Fruit fly (Drosophila melanogaster) whole organism, embryonic: Measurements from ENCODE around the gene nanos.
A peak's percentile ranks its signal among the peaks of the same experiment; 100 is the strongest.

Source experiments
- Abd-B ChIP-seq: fragments of 200-800 bp; sonication (Bioruptor generic); optimal IDR thresholded peaks from 2 replicates; lab custom pipeline; 2018; ENCODE audit warnings: missing biosample characterization, mild to moderate bottlenecking, missing genetic modification characterization, moderate library complexity
- CG10979 ChIP-seq: fragments of 200-800 bp; sonication (Bioruptor generic); optimal IDR thresholded peaks from 2 replicates; lab custom pipeline; 2018; ENCODE audit warnings: missing biosample characterization, mild to moderate bottlenecking, missing genetic modification characterization, moderate library complexity
- CG11504 ChIP-seq: fragments of 200-800 bp; sonication (Bioruptor generic); optimal IDR thresholded peaks from 3 replicates; lab custom pipeline; 2019; ENCODE audit warnings: missing biosample characterization, mild to moderate bottlenecking, missing genetic modification characterization, moderate library complexity
- CG11723 ChIP-seq: fragments of 200-800 bp; sonication (Bioruptor generic); optimal IDR thresholded peaks from 2 replicates; lab custom pipeline; 2017; ENCODE audit warnings: missing biosample characterization, mild to moderate bottlenecking, missing genetic modification characterization
- CG12299 ChIP-seq: fragments of 200-800 bp; sonication (Bioruptor generic); optimal IDR thresholded peaks from 2 replicates; lab custom pipeline; 2018; ENCODE audit warnings: missing biosample characterization, mild to moderate bottlenecking, missing genetic modification characterization
- CG14860 ChIP-seq: fragments of 200-800 bp; sonication (Bioruptor generic); IDR thresholded peaks from 3 replicates; pipeline ENCODE4 v1.3.6; 2022; ENCODE audit warnings: missing biosample characterization, missing genetic modification characterization; ENCODE audit not compliant: partially characterized antibody
- CG1603 ChIP-seq: fragments of 200-800 bp; sonication (Bioruptor generic); optimal IDR thresholded peaks from 2 replicates; lab custom pipeline; 2019; ENCODE audit warnings: missing biosample characterization, mild to moderate bottlenecking, missing genetic modification characterization, moderate library complexity
- CG18476 ChIP-seq: fragments of 200-800 bp; sonication (Bioruptor generic); optimal IDR thresholded peaks from 2 replicates; lab custom pipeline; 2016; ENCODE audit warnings: missing biosample characterization, mild to moderate bottlenecking, missing genetic modification characterization
- CG2199 ChIP-seq: fragments of 200-800 bp; sonication (Bioruptor generic); IDR thresholded peaks from 3 replicates; pipeline ENCODE4 v1.3.6; 2022; ENCODE audit warnings: missing biosample characterization, missing genetic modification characterization
- CG30020 ChIP-seq: fragments of 200-800 bp; optimal IDR thresholded peaks from 2 replicates; lab custom pipeline; 2019; ENCODE audit warnings: missing biosample characterization, mild to moderate bottlenecking, missing genetic modification characterization, moderate library complexity
- CG31365 ChIP-seq: fragments of 200-800 bp; sonication (Bioruptor generic); optimal IDR thresholded peaks from 2 replicates; lab custom pipeline; 2018; ENCODE audit warnings: missing biosample characterization, mild to moderate bottlenecking, missing genetic modification characterization
- CG34376 ChIP-seq: fragments of 200-800 bp; sonication (Bioruptor generic); optimal IDR thresholded peaks from 2 replicates; lab custom pipeline; 2018; ENCODE audit warnings: missing biosample characterization, mild to moderate bottlenecking, missing genetic modification characterization
- CG43689 ChIP-seq: fragments of 200-800 bp; sonication (Bioruptor generic); IDR thresholded peaks from 2 replicates; pipeline ENCODE4 v1.3.6; 2022; ENCODE audit warnings: missing biosample characterization, missing genetic modification characterization
- CG4404 ChIP-seq: fragments of 200-800 bp; sonication (Bioruptor generic); IDR thresholded peaks from 2 replicates; pipeline ENCODE4 v1.3.6; 2022; ENCODE audit warnings: missing biosample characterization, missing genetic modification characterization
- CG4820 ChIP-seq: fragments of 200-800 bp; sonication (Bioruptor generic); optimal IDR thresholded peaks from 3 replicates; lab custom pipeline; 2016; ENCODE audit warnings: missing biosample characterization, missing genetic modification characterization
- CG6765 ChIP-seq: fragments of 200-800 bp; sonication (Bioruptor generic); optimal IDR thresholded peaks from 3 replicates; lab custom pipeline; 2017; ENCODE audit warnings: missing biosample characterization, mild to moderate bottlenecking, missing genetic modification characterization
- CG9797 ChIP-seq: fragments of 200-800 bp; sonication (Bioruptor generic); optimal IDR thresholded peaks from 3 replicates; lab custom pipeline; 2018; ENCODE audit warnings: missing biosample characterization, mild to moderate bottlenecking, missing genetic modification characterization
- CTCF ChIP-seq: fragments of 200-800 bp; sonication (Bioruptor generic); optimal IDR thresholded peaks from 2 replicates; lab custom pipeline; 2017; ENCODE audit warnings: missing biosample characterization, mild to moderate bottlenecking, missing genetic modification characterization, moderate library complexity
- Dbx ChIP-seq: fragments of 200-800 bp; sonication (Bioruptor generic); IDR thresholded peaks from 3 replicates; pipeline ENCODE4 v1.3.6; 2022; ENCODE audit warnings: missing biosample characterization, missing genetic modification characterization
- Dref ChIP-seq: fragments of 200-800 bp; sonication (Bioruptor generic); IDR thresholded peaks from 2 replicates; pipeline ENCODE4 v1.3.6; 2022; ENCODE audit warnings: missing biosample characterization, missing genetic modification characterization
- Hmx ChIP-seq: fragments of 200-800 bp; sonication (Bioruptor generic); optimal IDR thresholded peaks from 2 replicates; lab custom pipeline; 2016; ENCODE audit warnings: missing biosample characterization, missing genetic modification characterization
- Meics ChIP-seq: fragments of 200-800 bp; sonication (Bioruptor generic); optimal IDR thresholded peaks from 2 replicates; lab custom pipeline; 2017; ENCODE audit warnings: missing biosample characterization, mild to moderate bottlenecking, missing genetic modification characterization
- Mes4 ChIP-seq: fragments of 200-800 bp; sonication (Bioruptor generic); optimal IDR thresholded peaks from 2 replicates; lab custom pipeline; 2016; ENCODE audit warnings: missing biosample characterization, missing genetic modification characterization
- Nf-YB ChIP-seq: fragments of 200-800 bp; sonication (Bioruptor generic); optimal IDR thresholded peaks from 3 replicates; lab custom pipeline; 2019; ENCODE audit warnings: missing biosample characterization, mild to moderate bottlenecking, missing genetic modification characterization, moderate library complexity
- Oaz ChIP-seq: fragments of 200-800 bp; sonication (Bioruptor generic); IDR thresholded peaks from 2 replicates; pipeline ENCODE4 v1.3.6; 2022; ENCODE audit warnings: missing biosample characterization, missing genetic modification characterization
- Optix ChIP-seq: fragments of 200-800 bp; sonication (Bioruptor generic); IDR thresholded peaks from 3 replicates; pipeline ENCODE4 v1.3.6; 2022; ENCODE audit warnings: missing biosample characterization, missing genetic modification characterization
- Rfx ChIP-seq: fragments of 200-800 bp; sonication (Bioruptor generic); IDR thresholded peaks from 2 replicates; pipeline ENCODE4 v1.3.6; 2022; ENCODE audit warnings: missing biosample characterization, missing genetic modification characterization
- Rx ChIP-seq: fragments of 200-800 bp; sonication (Bioruptor generic); IDR thresholded peaks from 2 replicates; pipeline ENCODE4 v1.3.6; 2022; ENCODE audit warnings: missing biosample characterization, missing genetic modification characterization
- Sry-δ ChIP-seq: fragments of 200-800 bp; sonication (Bioruptor generic); optimal IDR thresholded peaks from 2 replicates; lab custom pipeline; 2016; ENCODE audit warnings: missing biosample characterization, missing genetic modification characterization
- al ChIP-seq: fragments of 200-800 bp; sonication (Bioruptor generic); IDR thresholded peaks from 2 replicates; pipeline ENCODE4 v1.3.6; 2022; ENCODE audit warnings: missing biosample characterization, missing genetic modification characterization
- bigmax ChIP-seq: fragments of 200-800 bp; sonication (Bioruptor generic); optimal IDR thresholded peaks from 2 replicates; lab custom pipeline; 2018; ENCODE audit warnings: missing biosample characterization, mild to moderate bottlenecking, missing genetic modification characterization
- cato ChIP-seq: fragments of 200-800 bp; sonication (Bioruptor generic); optimal IDR thresholded peaks from 2 replicates; lab custom pipeline; 2016; ENCODE audit warnings: missing biosample characterization, missing genetic modification characterization, borderline replicate concordance
- dm ChIP-seq: fragments of 200-800 bp; sonication (Bioruptor generic); optimal IDR thresholded peaks from 3 replicates; lab custom pipeline; 2016; ENCODE audit warnings: missing biosample characterization, missing genetic modification characterization
- ems ChIP-seq: fragments of 200-800 bp; sonication (Bioruptor generic); optimal IDR thresholded peaks from 3 replicates; lab custom pipeline; 2016; ENCODE audit warnings: missing biosample characterization, missing genetic modification characterization
- fd102C ChIP-seq: fragments of 200-800 bp; sonication (Bioruptor generic); optimal IDR thresholded peaks from 2 replicates; lab custom pipeline; 2018; ENCODE audit warnings: missing biosample characterization, mild to moderate bottlenecking, missing genetic modification characterization, moderate library complexity
- ftz-f1 ChIP-seq: fragments of 200-800 bp; sonication (Bioruptor generic); optimal IDR thresholded peaks from 2 replicates; lab custom pipeline; 2016; ENCODE audit warnings: missing biosample characterization, missing genetic modification characterization
- grau ChIP-seq: fragments of 200-800 bp; optimal IDR thresholded peaks from 3 replicates; lab custom pipeline; 2019; ENCODE audit warnings: missing biosample characterization, mild to moderate bottlenecking, missing genetic modification characterization, moderate library complexity
- hth ChIP-seq: fragments of >200 bp; optimal IDR thresholded peaks from 2 replicates; lab custom pipeline; 2017; ENCODE audit warnings: inconsistent platforms
- kni ChIP-seq: fragments of 200-800 bp; sonication (Bioruptor generic); optimal IDR thresholded peaks from 3 replicates; lab custom pipeline; 2017; ENCODE audit warnings: mild to moderate bottlenecking, missing biosample characterization, missing genetic modification reagents, missing genetic modification characterization
- lab ChIP-seq: fragments of 200-800 bp; sonication (Bioruptor generic); optimal IDR thresholded peaks from 3 replicates; lab custom pipeline; 2017; ENCODE audit warnings: missing biosample characterization, missing genetic modification characterization, mild to moderate bottlenecking, moderate library complexity, missing genetic modification reagents
- lilli ChIP-seq: fragments of 200-800 bp; sonication (Bioruptor generic); optimal IDR thresholded peaks from 3 replicates; lab custom pipeline; 2016; ENCODE audit warnings: missing biosample characterization, missing genetic modification characterization
- lmd ChIP-seq: fragments of 200-800 bp; sonication (Bioruptor generic); IDR thresholded peaks from 2 replicates; pipeline ENCODE4 v1.3.6; 2022; ENCODE audit warnings: missing biosample characterization, missing genetic modification characterization
- mam ChIP-seq: fragments of 200-800 bp; sonication (Bioruptor generic); optimal IDR thresholded peaks from 3 replicates; lab custom pipeline; 2016; ENCODE audit warnings: missing biosample characterization, missing genetic modification characterization
- mirr ChIP-seq: fragments of 200-800 bp; sonication (Bioruptor generic); optimal IDR thresholded peaks from 3 replicates; lab custom pipeline; 2018; ENCODE audit warnings: missing biosample characterization, mild to moderate bottlenecking, missing genetic modification characterization
- nmo ChIP-seq: fragments of 200-800 bp; sonication (Bioruptor generic); optimal IDR thresholded peaks from 2 replicates; lab custom pipeline; 2018; ENCODE audit warnings: missing biosample characterization, mild to moderate bottlenecking, missing genetic modification characterization, moderate library complexity
- pfk ChIP-seq: fragments of 200-800 bp; sonication (Bioruptor generic); optimal IDR thresholded peaks from 2 replicates; lab custom pipeline; 2018; ENCODE audit warnings: missing biosample characterization, mild to moderate bottlenecking, missing genetic modification characterization, moderate library complexity
- sens ChIP-seq: fragments of 200-800 bp; sonication (Bioruptor generic); peaks from one replicate; lab custom pipeline; 2016; ENCODE audit warnings: missing biosample characterization, missing genetic modification characterization
- sim ChIP-seq: fragments of 200-800 bp; sonication (Bioruptor generic); IDR thresholded peaks from 2 replicates; pipeline ENCODE4 v1.3.6; 2022; ENCODE audit warnings: missing biosample characterization, missing genetic modification characterization
- slbo ChIP-seq: fragments of 200-800 bp; sonication (Bioruptor generic); IDR thresholded peaks from 2 replicates; pipeline ENCODE4 v1.3.6; 2022; ENCODE audit warnings: missing biosample characterization, missing genetic modification characterization
- tup ChIP-seq: fragments of 200-800 bp; sonication (Bioruptor generic); optimal IDR thresholded peaks from 2 replicates; lab custom pipeline; 2016; ENCODE audit warnings: missing biosample characterization, mild to moderate bottlenecking, missing genetic modification characterization, moderate library complexity
- vnd ChIP-seq: fragments of 200-800 bp; sonication (Bioruptor generic); IDR thresholded peaks from 3 replicates; pipeline ENCODE4 v1.3.6; 2022; ENCODE audit warnings: missing biosample characterization, missing genetic modification characterization; ENCODE audit not compliant: partially characterized antibody

The nanos gene

dm6 chr3R:19156670-19157402, at the start of gene nanos (continued):
- TF ChIP-seq CG2199 (no peak), CG4404 (GFP tag; lab: Robert Waterston, UW) (peak; percentile 44; the same call in 1 of the 2 replicates), mam (GFP tag; lab: Kevin White, UChicago) (peak; percentile 79), Abd-B (GFP tag; lab: Kevin White, UChicago) (no peak), CG34376 (GFP tag; lab: Kevin White, UChicago) (peak; percentile 50), lmd (GFP tag; lab: Robert Waterston, UW) (peak; percentile 67), Dref (GFP tag; lab: Robert Waterston, UW) (peak; percentile 77), slbo (GFP tag; lab: Robert Waterston, UW) (peak; percentile 86), nmo (GFP tag; lab: Kevin White, UChicago) (peak; percentile 63), CG10979 (tag; lab: Kevin White, UChicago) (peak; percentile 12), CTCF (GFP tag; lab: Kevin White, UChicago) (peak; percentile 51), Rfx (GFP tag; lab: Robert Waterston, UW) (peak; percentile 92), fd102C (GFP tag; lab: Kevin White, UChicago) (no peak), sim (no peak), pfk (GFP tag; lab: Kevin White, UChicago) (peak; percentile 44), sens (peak; percentile 71), Rx (GFP tag; lab: Robert Waterston, UW) (peak; percentile 42; the same call in 1 of the 2 replicates), CG6765 (GFP tag; lab: Kevin White, UChicago) (no peak), bigmax (peak; percentile 89), kni (GFP tag; lab: Kevin White, UChicago) (no peak), ftz-f1 (GFP tag; lab: Kevin White, UChicago) (peak; percentile 62), CG43689 (GFP tag; lab: Robert Waterston, UW) (no peak), Dbx (GFP tag; lab: Robert Waterston, UW) (peak; percentile 90), CG11723 (GFP tag; lab: Kevin White, UChicago) (peak; percentile 48), Hmx (GFP tag; lab: Kevin White, UChicago) (no peak), CG9797 (GFP tag; lab: Kevin White, UChicago) (peak; percentile 58), mirr (GFP tag; lab: Kevin White, UChicago) (peak; percentile 63), dm (GFP tag; lab: Kevin White, UChicago) (peak; percentile 88), Optix (peak; percentile 61; the same call in 2 of the 3 replicates), grau (tag; lab: Kevin White, UChicago) (peak; percentile 51), Meics (GFP tag; lab: Kevin White, UChicago) (peak; percentile 49), al (GFP tag; lab: Robert Waterston, UW) (peak; percentile 58), CG18476 (GFP tag; lab: Kevin White, UChicago) (peak; percentile 33), tup (GFP tag; lab: Kevin White, UChicago) (peak; percentile 41), Sry-δ (GFP tag; lab: Kevin White, UChicago) (peak; percentile 95), cato (GFP tag; lab: Kevin White, UChicago) (peak; percentile 3), CG14860 (GFP tag; lab: Robert Waterston, UW) (peak; percentile 97), CG30020 (tag; lab: Kevin White, UChicago) (peak; percentile 46), CG31365 (tag; lab: Kevin White, UChicago) (no peak), lab (peak; percentile 76), lilli (GFP tag; lab: Kevin White, UChicago) (peak; percentile 83), vnd (GFP tag; lab: Robert Waterston, UW) (peak; percentile 98), CG1603 (tag; lab: Kevin White, UChicago) (peak; percentile 83), Mes4 (GFP tag; lab: Kevin White, UChicago) (peak; percentile 52), Nf-YB (GFP tag; lab: Kevin White, UChicago) (no peak), CG4820 (GFP tag; lab: Kevin White, UChicago) (peak; percentile 55), ems (GFP tag; lab: Kevin White, UChicago) (peak; percentile 31), hth (lab: Kevin White, UChicago) (no peak), CG11504 (tag; lab: Kevin White, UChicago) (peak; percentile 54), CG12299 (tag; lab: Kevin White, UChicago) (no peak), Oaz (GFP tag; lab: Robert Waterston, UW) (no peak)
